In genomic region chr3R:22026922-22027742, dm6 we compare ENCODE assay signal across 1 fruit fly cellular context.
TF ChIP-seq lines count a peak whose summit lies in the region.

Gene Cchl, minus strand, starts transcription at chr3R:22027480.
Gene ND-42, plus strand, starts transcription at chr3R:22027709.

TF ChIP-seq in whole organism, embryonic, 481 proteins besides CTCF, POLR2A, EP300 and RAD21 (continued from another document):
- TF ChIP-seq CG5245 (GFP tag; optimal IDR thresholded peaks at IDR 0.05; lab: Kevin White, UChicago) (peak; percentile 66), gce (GFP tag; IDR thresholded peaks at IDR 0.05; lab: Robert Waterston, UW) (no peak), Drgx (GFP tag; IDR thresholded peaks at IDR 0.05; lab: Robert Waterston, UW) (peak; percentile 62), sr (GFP tag; IDR thresholded peaks at IDR 0.05; lab: Robert Waterston, UW) (no peak), ap (GFP tag; IDR thresholded peaks at IDR 0.05; lab: Robert Waterston, UW) (no peak; the same call in none of the 2 replicates), CG33213 (GFP tag; optimal IDR thresholded peaks at IDR 0.05; lab: Kevin White, UChicago) (peak; percentile 49), chn (GFP tag; optimal IDR thresholded peaks at IDR 0.05; lab: Kevin White, UChicago) (peak; percentile 81), mam (GFP tag; optimal IDR thresholded peaks at IDR 0.05; lab: Kevin White, UChicago) (peak; percentile 78), CG7786 (GFP tag; optimal IDR thresholded peaks at IDR 0.05; lab: Kevin White, UChicago) (peak; percentile 79), kay (GFP tag; optimal IDR thresholded peaks at IDR 0.05; lab: Kevin White, UChicago) (peak; percentile 59), grn (GFP tag; optimal IDR thresholded peaks at IDR 0.05; lab: Kevin White, UChicago) (no peak), tin (GFP tag; optimal IDR thresholded peaks at IDR 0.05; lab: Kevin White, UChicago) (peak; percentile 83), pnt (GFP tag; optimal IDR thresholded peaks at IDR 0.05; lab: Kevin White, UChicago) (peak; percentile 65), CG15601 (tag; optimal IDR thresholded peaks at IDR 0.05; lab: Kevin White, UChicago) (peak; percentile 61), pfk (GFP tag; optimal IDR thresholded peaks at IDR 0.05; lab: Kevin White, UChicago) (peak; percentile 20), CG8924 (tag; optimal IDR thresholded peaks at IDR 0.05; lab: Kevin White, UChicago) (peak; percentile 81), Doc3 (GFP tag; IDR thresholded peaks at IDR 0.05; lab: Robert Waterston, UW; ENCODE audit: partially characterized antibody) (peak; percentile 63), Oaz (GFP tag; IDR thresholded peaks at IDR 0.05; lab: Robert Waterston, UW) (no peak), CG4707 (GFP tag; optimal IDR thresholded peaks at IDR 0.05; lab: Kevin White, UChicago) (no peak), CG7745 (tag; optimal IDR thresholded peaks at IDR 0.05; lab: Kevin White, UChicago) (no peak), da (GFP tag; optimal IDR thresholded peaks at IDR 0.05; lab: Kevin White, UChicago) (peak; percentile 2), pros (GFP tag; optimal IDR thresholded peaks at IDR 0.05; lab: Kevin White, UChicago) (no peak), grau (tag; optimal IDR thresholded peaks at IDR 0.05; lab: Kevin White, UChicago) (peak; percentile 83), CG17361 (GFP tag; IDR thresholded peaks at IDR 0.05; lab: Robert Waterston, UW) (peak; percentile 93), tll (GFP tag; optimal IDR thresholded peaks at IDR 0.05; lab: Kevin White, UChicago) (peak in 1 of 2 experiments; percentile 14), CG17385 (GFP tag; optimal IDR thresholded peaks at IDR 0.05; lab: Kevin White, UChicago) (peak; percentile 82), Bteb2 (GFP tag; optimal IDR thresholded peaks at IDR 0.05; lab: Kevin White, UChicago) (peak; percentile 44), schlank (tag; optimal IDR thresholded peaks at IDR 0.05; lab: Kevin White, UChicago) (peak; percentile 35), Fer2 (tag; optimal IDR thresholded peaks at IDR 0.05; lab: Kevin White, UChicago) (peak; percentile 56), CG11398 (GFP tag; optimal IDR thresholded peaks at IDR 0.05; lab: Kevin White, UChicago) (no peak), NfI (GFP tag; optimal IDR thresholded peaks at IDR 0.05; lab: Kevin White, UChicago) (peak; percentile 79), Spps (tag; optimal IDR thresholded peaks at IDR 0.05; lab: Kevin White, UChicago) (peak; percentile 25), ab (GFP tag; optimal IDR thresholded peaks at IDR 0.05; lab: Kevin White, UChicago) (peak; percentile 2), CG7928 (GFP tag; optimal IDR thresholded peaks at IDR 0.05; lab: Kevin White, UChicago) (peak; percentile 45), CG31441 (GFP tag; IDR thresholded peaks at IDR 0.05; lab: Robert Waterston, UW) (no peak; the same call in 1 of the 2 replicates), gem (tag; optimal IDR thresholded peaks at IDR 0.05; lab: Kevin White, UChicago) (no peak), Hsf (GFP tag; optimal IDR thresholded peaks at IDR 0.05; lab: Kevin White, UChicago) (peak; percentile 80), CG4404 (GFP tag; IDR thresholded peaks at IDR 0.05; lab: Robert Waterston, UW) (peak; percentile 44; the same call in 1 of the 2 replicates), vnd (GFP tag; IDR thresholded peaks at IDR 0.05; lab: Robert Waterston, UW; ENCODE audit: partially characterized antibody) (0 out of 3 replicates have a peak, but pooled peaks have one; percentile 44), Myb (GFP tag; optimal IDR thresholded peaks at IDR 0.05; lab: Kevin White, UChicago) (peak; percentile 55), CG17328 (GFP tag; IDR thresholded peaks at IDR 0.05; lab: Robert Waterston, UW) (peak; percentile 69), CG16779 (GFP tag; IDR thresholded peaks at IDR 0.05; lab: Robert Waterston, UW) (no peak), E2f1 (GFP tag; IDR thresholded peaks at IDR 0.05; lab: Robert Waterston, UW) (peak; percentile 51), Dll (GFP tag; IDR thresholded peaks at IDR 0.05; lab: Robert Waterston, UW; ENCODE audit: partially characterized antibody) (peak; percentile 81), CG2202 (tag; optimal IDR thresholded peaks at IDR 0.05; lab: Kevin White, UChicago) (peak; percentile 43), CG12769 (tag; optimal IDR thresholded peaks at IDR 0.05; lab: Kevin White, UChicago) (no peak), CG12744 (GFP tag; optimal IDR thresholded peaks at IDR 0.05; lab: Kevin White, UChicago) (no peak), sima (GFP tag; optimal IDR thresholded peaks at IDR 0.05; lab: Kevin White, UChicago) (no peak)
